Worm (Caenorhabditis elegans) whole organism, L2 larva: ENCODE results near the gene cky-1.
A peak's percentile ranks its signal among the peaks of the same experiment; 100 is the strongest.

ENCODE experiments used
- C34F6.9 ChIP-seq: fragments of 150-350 bp; optimal IDR thresholded peaks from 2 replicates; lab custom pipeline; 2014; ENCODE audit warnings: missing biosample characterization, missing genetic modification characterization
- F13H6.1 ChIP-seq: sonication (generic microtip); optimal IDR thresholded peaks from 2 replicates; lab custom pipeline; 2016; ENCODE audit warnings: missing genetic modification characterization, missing compliant biosample characterization
- Y55F3AM.14 ChIP-seq: fragments of 200-800 bp; sonication (Bioruptor generic); optimal IDR thresholded peaks from 2 replicates; lab custom pipeline; 2018; ENCODE audit warnings: mild to moderate bottlenecking, missing genetic modification characterization, missing compliant biosample characterization
- ZK546.5 ChIP-seq: sonication (generic microtip); optimal IDR thresholded peaks from 2 replicates; lab custom pipeline; 2017; ENCODE audit warnings: missing biosample characterization, missing genetic modification characterization
- ama-1 ChIP-seq: fragments of 150-350 bp; optimal IDR thresholded peaks from 2 replicates; lab custom pipeline; 2018; ENCODE audit warnings: inconsistent platforms
- blmp-1 ChIP-seq: sonication (generic microtip); optimal IDR thresholded peaks from 2 replicates; lab custom pipeline; 2017; ENCODE audit warnings: missing genetic modification characterization, mild to moderate bottlenecking, missing compliant biosample characterization, antibody characterized with exemption, moderate library complexity; ENCODE audit not compliant: insufficient read depth
- ceh-82 ChIP-seq: fragments of 150-350 bp; optimal IDR thresholded peaks from 2 replicates; lab custom pipeline; 2014; ENCODE audit warnings: missing biosample characterization, missing genetic modification characterization
- crh-2 ChIP-seq: sonication (generic microtip); optimal IDR thresholded peaks from 2 replicates; lab custom pipeline; 2017; ENCODE audit warnings: missing biosample characterization, missing genetic modification characterization
- dmd-4 ChIP-seq: sonication (generic microtip); optimal IDR thresholded peaks from 2 replicates; lab custom pipeline; 2017; ENCODE audit warnings: missing biosample characterization, missing genetic modification characterization
- fos-1 ChIP-seq: fragments of 150-350 bp; optimal IDR thresholded peaks from 2 replicates; lab custom pipeline; 2014; ENCODE audit warnings: missing biosample characterization, missing genetic modification characterization
- lin-11 ChIP-seq: fragments of 150-350 bp; sonication (generic microtip); optimal IDR thresholded peaks from 2 replicates; lab custom pipeline; 2014; ENCODE audit warnings: missing biosample characterization, missing genetic modification characterization, inconsistent platforms, mixed read lengths
- lin-13 ChIP-seq: fragments of 150-350 bp; optimal IDR thresholded peaks from 2 replicates; lab custom pipeline; 2014; ENCODE audit warnings: missing biosample characterization, missing genetic modification reagents, missing genetic modification characterization
- lsy-2 ChIP-seq, 2 experiments: fragments of 150-350 bp in 1 of 2; sonication (generic microtip) in 1 of 2; optimal IDR thresholded peaks; 2 replicates each; lab custom pipeline; 2014 to 2017; ENCODE audit warnings: missing biosample characterization in 2 of 2, missing genetic modification characterization in 2 of 2
- mab-5 ChIP-seq: fragments of 150-350 bp; optimal IDR thresholded peaks from 2 replicates; lab custom pipeline; 2014; ENCODE audit warnings: missing biosample characterization, missing genetic modification characterization
- mbf-1 ChIP-seq: sonication (generic microtip); optimal IDR thresholded peaks from 2 replicates; lab custom pipeline; 2017; ENCODE audit warnings: missing biosample characterization, missing genetic modification characterization
- mdl-1 ChIP-seq, 2 experiments: fragments of 150-350 bp in 1 of 2; sonication (generic microtip) in 1 of 2; optimal IDR thresholded peaks; 2 replicates each; lab custom pipeline; 2017; ENCODE audit warnings: missing biosample characterization in 2 of 2, missing genetic modification characterization in 2 of 2
- nhr-12 ChIP-seq: fragments of 150-350 bp; optimal IDR thresholded peaks from 2 replicates; lab custom pipeline; 2014; ENCODE audit warnings: missing biosample characterization, missing genetic modification characterization
- nhr-129 ChIP-seq: fragments of 150-350 bp; optimal IDR thresholded peaks from 2 replicates; lab custom pipeline; 2014; ENCODE audit warnings: missing biosample characterization, missing genetic modification characterization
- nhr-21 ChIP-seq: fragments of 150-350 bp; optimal IDR thresholded peaks from 2 replicates; lab custom pipeline; 2014; ENCODE audit warnings: missing biosample characterization, missing genetic modification characterization
- nhr-23 ChIP-seq: fragments of 150-350 bp; optimal IDR thresholded peaks from 2 replicates; lab custom pipeline; 2014; ENCODE audit warnings: missing biosample characterization, missing genetic modification reagents, missing genetic modification characterization
- nhr-25 ChIP-seq: fragments of 150-350 bp; sonication (generic microtip); optimal IDR thresholded peaks from 3 replicates; lab custom pipeline; 2014; ENCODE audit warnings: missing biosample characterization, missing genetic modification characterization
- nhr-77 ChIP-seq: fragments of 150-350 bp; optimal IDR thresholded peaks from 2 replicates; lab custom pipeline; 2014; ENCODE audit warnings: missing biosample characterization, missing genetic modification characterization
- peb-1 ChIP-seq: fragments of 150-350 bp; optimal IDR thresholded peaks from 2 replicates; lab custom pipeline; 2014; ENCODE audit warnings: missing biosample characterization, missing genetic modification characterization
- sem-4 ChIP-seq: fragments of 150-350 bp; optimal IDR thresholded peaks from 2 replicates; lab custom pipeline; 2014; ENCODE audit warnings: missing biosample characterization, missing genetic modification reagents, missing genetic modification characterization
- skn-1 ChIP-seq: sonication (generic microtip); optimal IDR thresholded peaks from 2 replicates; lab custom pipeline; 2017; ENCODE audit warnings: missing biosample characterization, missing genetic modification characterization
- sma-9 ChIP-seq, 2 experiments: fragments of 150-350 bp in 1 of 2; sonication (generic microtip) in 1 of 2; optimal IDR thresholded peaks; 2 replicates each; lab custom pipeline; 2014 to 2016; ENCODE audit warnings: missing genetic modification characterization in 2 of 2, mild to moderate bottlenecking in 1 of 2, missing biosample characterization in 1 of 2, missing compliant biosample characterization in 1 of 2, missing genetic modification reagents in 1 of 2, moderate library complexity in 1 of 2
- snpc-4 ChIP-seq: fragments of 150-350 bp; optimal IDR thresholded peaks from 2 replicates; lab custom pipeline; 2014; ENCODE audit warnings: missing biosample characterization, missing genetic modification characterization
- unc-39 ChIP-seq: fragments of 150-350 bp; optimal IDR thresholded peaks from 2 replicates; lab custom pipeline; 2014; ENCODE audit warnings: missing biosample characterization, missing genetic modification characterization
- unc-55 ChIP-seq: fragments of 150-350 bp; sonication (generic microtip); optimal IDR thresholded peaks from 3 replicates; lab custom pipeline; 2014; ENCODE audit warnings: missing biosample characterization, missing genetic modification reagents, missing genetic modification characterization
- zag-1 ChIP-seq: fragments of 150-350 bp; optimal IDR thresholded peaks from 2 replicates; lab custom pipeline; 2014; ENCODE audit warnings: missing biosample characterization, missing genetic modification characterization
- ztf-11 ChIP-seq: sonication (generic microtip); optimal IDR thresholded peaks from 2 replicates; lab custom pipeline; 2017; ENCODE audit warnings: missing biosample characterization, missing genetic modification characterization
- ztf-4 ChIP-seq: fragments of 150-350 bp; optimal IDR thresholded peaks from 2 replicates; lab custom pipeline; 2014; ENCODE audit warnings: missing biosample characterization, missing genetic modification characterization

Gene cky-1

DNA sequence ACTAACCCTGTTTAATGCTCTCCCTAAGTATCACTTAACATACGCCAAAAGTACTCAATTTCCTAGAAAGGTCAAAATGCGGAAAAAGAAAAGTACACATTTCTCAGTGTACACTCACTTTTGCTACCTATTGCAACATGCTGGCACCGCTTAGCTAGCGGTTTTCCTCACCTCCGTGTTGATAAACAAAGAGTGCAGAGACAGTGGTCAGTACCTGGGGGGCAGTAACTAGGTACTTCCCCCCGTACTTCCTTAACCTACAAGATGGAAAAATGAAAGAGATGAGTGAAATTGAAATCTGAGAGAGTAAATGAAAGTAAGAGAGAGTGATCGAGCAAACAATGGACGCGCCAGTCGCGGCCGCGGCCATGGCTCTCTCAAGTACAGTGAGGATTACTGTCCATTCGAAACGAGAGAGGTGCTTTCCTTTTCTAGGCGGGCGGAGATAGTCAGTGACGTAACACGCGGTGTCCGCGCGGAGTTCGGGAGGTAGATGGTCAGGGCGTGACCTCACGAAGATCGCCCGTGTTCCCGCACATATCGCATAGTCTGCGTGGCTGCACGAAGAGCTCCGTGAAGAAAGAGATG, at the start of gene cky-1:
TSS of gene cky-1 (plus strand) at position 538 of the 588 bp plus-strand sequence.
- no peak for TF ChIP-seq nhr-21 (tag; lab: Kevin White, UChicago)
- TF ChIP-seq peb-1 (tag; lab: Kevin White, UChicago): peak; percentile 71

DNA sequence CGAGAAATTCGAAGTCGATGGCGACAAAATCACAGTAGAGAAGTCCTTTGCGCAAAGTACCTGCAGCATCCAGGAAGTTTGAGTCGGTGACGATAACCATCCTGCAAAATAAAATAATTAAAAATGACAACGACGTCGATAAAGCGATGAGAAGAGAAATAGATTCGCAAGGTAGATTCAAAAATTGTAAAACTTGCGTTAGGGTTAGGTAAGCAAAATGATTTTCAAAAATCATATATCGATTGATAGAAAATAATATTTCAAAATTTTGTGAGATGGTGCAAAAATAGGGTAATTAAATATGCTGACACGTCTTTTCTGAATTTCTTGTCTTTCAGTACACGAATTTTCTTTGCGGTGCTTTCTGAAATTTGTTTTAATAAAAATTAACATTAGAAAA, 41.3 kb upstream of the cky-1 start, which contains the start of gene parn-1:
TSS of gene parn-1 (minus strand) at position 101 of the 400 bp plus-strand sequence.
- TF ChIP-seq mab-5 (no peak), lsy-2 (tag; optimal IDR thresholded peaks at IDR 0.05; lab: Kevin White, UChicago) (no peak), blmp-1 (tag; lab: Kevin White, UChicago) (no peak), unc-39 (no peak), sma-9 (GFP tag; optimal IDR thresholded peaks at IDR 0.05; lab: Kevin White, UChicago) (no peak), sma-9 (tag; optimal IDR thresholded peaks at IDR 0.05; lab: Kevin White, UChicago) (no peak), ceh-82 (tag; lab: Kevin White, UChicago) (no peak), dmd-4 (tag; lab: Kevin White, UChicago) (no peak), mbf-1 (tag; lab: Kevin White, UChicago) (no peak), fos-1 (tag; lab: Kevin White, UChicago) (no peak), ama-1 (lab: Kevin White, UChicago) (no peak), nhr-25 (no peak), ztf-4 (tag; lab: Kevin White, UChicago) (no peak), nhr-21 (tag; lab: Kevin White, UChicago) (no peak), ZK546.5 (tag; lab: Kevin White, UChicago) (no peak), F13H6.1 (tag; lab: Kevin White, UChicago) (no peak)

DNA sequence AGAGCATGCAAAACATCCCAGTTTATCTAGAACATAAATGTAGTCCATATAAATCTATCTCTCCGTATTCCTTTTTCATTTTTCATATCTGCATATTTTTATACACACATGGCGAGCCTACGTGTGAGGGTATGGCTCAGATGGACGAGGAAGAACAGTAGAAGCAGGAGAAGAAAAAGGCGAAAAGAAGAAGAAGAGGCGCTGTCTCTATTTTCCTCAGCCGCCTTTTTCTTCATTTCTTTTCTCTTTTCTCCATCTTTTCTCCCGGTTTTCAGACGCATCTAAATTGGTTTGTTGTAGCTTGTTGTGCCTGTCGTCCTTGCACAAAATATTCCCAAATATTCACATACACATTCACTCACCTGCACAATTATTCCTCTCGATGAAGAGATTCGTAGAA, 40.5 kb upstream of the cky-1 start, which contains the start of gene K10C8.4:
TSS of gene K10C8.4 (plus strand) at position 301 of the 400 bp plus-strand sequence.
- TF ChIP-seq nhr-12 (tag; lab: Kevin White, UChicago) (no peak), lin-11 (tag; lab: Kevin White, UChicago) (no peak), Y55F3AM.14 (GFP tag; lab: Kevin White, UChicago) (no peak), fos-1 (tag; lab: Kevin White, UChicago) (no peak), C34F6.9 (tag; lab: Kevin White, UChicago) (peak; percentile 15), unc-55 (GFP tag; lab: Kevin White, UChicago) (peak; percentile 5), ama-1 (lab: Kevin White, UChicago) (no peak), mdl-1 (tag; optimal IDR thresholded peaks at IDR 0.05; lab: Kevin White, UChicago) (no peak), nhr-23 (tag; lab: Kevin White, UChicago) (no peak)

DNA sequence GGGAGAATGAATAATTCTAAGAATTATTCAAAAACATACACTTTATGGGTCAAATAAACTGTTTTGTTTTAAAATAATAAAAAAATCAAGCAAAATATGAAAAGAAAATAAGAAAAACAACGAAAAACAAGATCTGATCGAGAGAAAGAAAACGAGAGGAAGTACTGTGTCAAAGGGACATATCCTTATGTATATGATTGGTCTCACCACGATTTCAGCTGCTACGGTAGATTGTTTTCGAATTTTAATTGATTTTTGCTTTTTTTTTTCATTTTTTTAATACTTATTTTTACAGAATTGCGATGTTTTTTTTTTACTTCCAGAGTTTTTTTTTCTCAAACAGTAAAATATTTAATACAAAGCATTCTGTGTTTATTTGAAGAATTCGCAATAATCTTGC, 39.7 kb upstream of the cky-1 start:
- TF ChIP-seq sem-4: no peak
- no peak for TF ChIP-seq lsy-2 (tag; optimal IDR thresholded peaks at IDR 0.05; lab: Kevin White, UChicago)
- no peak for TF ChIP-seq ztf-11
- TF ChIP-seq zag-1 (tag; lab: Kevin White, UChicago): no peak
- TF ChIP-seq nhr-21 (tag; lab: Kevin White, UChicago): no peak
- no peak for TF ChIP-seq unc-55 (GFP tag; lab: Kevin White, UChicago)
- TF ChIP-seq lin-11 (tag; lab: Kevin White, UChicago): no peak
- no peak for TF ChIP-seq peb-1 (tag; lab: Kevin White, UChicago)
- TF ChIP-seq lin-13: no peak
- no peak for TF ChIP-seq F13H6.1 (tag; lab: Kevin White, UChicago)

DNA sequence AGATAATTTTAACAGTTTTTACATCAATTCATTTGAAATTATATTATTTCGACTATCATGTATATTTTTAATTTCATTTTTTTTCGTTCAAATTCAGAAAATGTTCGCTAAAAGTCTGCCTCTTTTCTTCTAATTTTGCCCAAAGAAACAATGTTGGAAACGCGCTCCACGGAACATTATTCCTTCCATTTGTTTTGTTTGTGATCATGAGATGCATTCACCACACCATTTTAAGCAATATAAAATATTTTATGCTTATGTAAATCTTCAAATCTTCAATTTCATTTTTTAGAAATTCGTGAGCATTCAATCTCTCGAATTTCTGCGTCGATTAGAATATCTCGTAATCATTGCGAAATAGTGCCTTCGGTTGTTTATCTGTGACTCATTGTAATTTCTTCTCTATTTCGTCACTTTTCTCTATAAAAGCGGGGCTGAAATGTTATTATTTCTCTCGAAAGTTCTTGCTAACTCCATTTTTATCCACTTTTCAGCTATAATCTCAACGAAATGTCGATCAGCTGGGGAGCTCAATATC, 39.1 kb upstream of the cky-1 start, which contains the start of gene istr-1:
TSS of gene istr-1 (plus strand) at position 495 of the 538 bp plus-strand sequence.
- peak; percentile 11 for TF ChIP-seq skn-1 (tag; lab: Kevin White, UChicago)
- TF ChIP-seq fos-1 (tag; lab: Kevin White, UChicago): peak; percentile 12
- no peak for TF ChIP-seq lsy-2 (tag; optimal IDR thresholded peaks at IDR 0.05; lab: Kevin White, UChicago)
- peak; percentile 33 for TF ChIP-seq nhr-129
- no peak for TF ChIP-seq unc-39
- TF ChIP-seq C34F6.9 (tag; lab: Kevin White, UChicago): peak; percentile 66
- TF ChIP-seq unc-55 (GFP tag; lab: Kevin White, UChicago): peak; percentile 34

DNA sequence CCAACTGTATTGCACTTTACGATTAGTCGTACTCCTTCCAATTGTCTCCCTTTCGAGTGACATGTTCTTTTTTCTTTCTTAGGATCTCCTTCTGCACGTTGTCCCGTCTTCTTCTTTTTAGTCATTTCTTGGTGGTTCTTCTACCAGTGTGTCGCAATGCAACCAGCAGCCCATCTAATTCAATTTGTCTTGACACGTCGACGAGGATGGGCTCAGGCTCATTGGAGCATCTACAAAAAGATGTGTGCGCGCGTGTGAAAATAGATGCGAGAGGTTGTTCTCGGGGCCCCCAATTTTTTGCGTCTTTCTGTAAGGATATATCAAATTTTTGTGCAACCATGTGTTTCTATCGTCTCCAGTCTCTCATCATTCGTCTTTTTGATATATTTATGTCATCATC, 34.9 kb upstream of the cky-1 start:
- TF ChIP-seq nhr-21 (tag; lab: Kevin White, UChicago) (no peak), fos-1 (tag; lab: Kevin White, UChicago) (no peak), zag-1 (tag; lab: Kevin White, UChicago) (peak; percentile 48), crh-2 (tag; lab: Kevin White, UChicago) (peak; percentile 47), snpc-4 (tag; lab: Kevin White, UChicago) (no peak), nhr-129 (no peak), nhr-77 (tag; lab: Kevin White, UChicago) (no peak), lin-13 (no peak)
- TF ChIP-seq, all 48 proteins: peak for 2
